Fruit fly (Drosophila melanogaster) whole organism, prepupa: ENCODE measurements around the gene CG43168.
A peak's percentile ranks its signal among the peaks of the same experiment; 100 is the strongest.

Source experiments
- CG10631 ChIP-seq: fragments of 200-800 bp; sonication (Bioruptor generic); optimal IDR thresholded peaks from 2 replicates; lab custom pipeline; 2016; ENCODE audit warnings: missing biosample characterization, missing genetic modification characterization
- CG10669 ChIP-seq: fragments of 200-800 bp; sonication (Bioruptor generic); optimal IDR thresholded peaks from 3 replicates; lab custom pipeline; 2018; ENCODE audit warnings: missing biosample characterization, mild to moderate bottlenecking, missing genetic modification characterization, moderate library complexity
- CG11902 ChIP-seq: fragments of 200-800 bp; sonication (Bioruptor generic); optimal IDR thresholded peaks from 3 replicates; lab custom pipeline; 2016; ENCODE audit warnings: missing biosample characterization, missing genetic modification characterization
- CG15336 ChIP-seq: fragments of 200-800 bp; sonication (Bioruptor generic); IDR thresholded peaks from 2 replicates; pipeline ENCODE4 v1.3.6; 2022; ENCODE audit warnings: missing biosample characterization, missing genetic modification characterization
- CG31627 ChIP-seq: fragments of 200-800 bp; sonication (Bioruptor generic); optimal IDR thresholded peaks from 3 replicates; lab custom pipeline; 2016; ENCODE audit warnings: missing biosample characterization, missing genetic modification characterization
- CG32006 ChIP-seq: fragments of 200-800 bp; sonication (Bioruptor generic); optimal IDR thresholded peaks from 3 replicates; lab custom pipeline; 2017; ENCODE audit warnings: missing biosample characterization, mild to moderate bottlenecking, missing genetic modification characterization
- CG34406 ChIP-seq: fragments of 200-800 bp; sonication (Bioruptor generic); optimal IDR thresholded peaks from 3 replicates; lab custom pipeline; 2016; ENCODE audit warnings: missing biosample characterization, missing genetic modification characterization
- CG4318 ChIP-seq: fragments of 200-800 bp; sonication (Bioruptor generic); optimal IDR thresholded peaks from 3 replicates; lab custom pipeline; 2017; ENCODE audit warnings: missing biosample characterization, mild to moderate bottlenecking, missing genetic modification characterization
- CG6276 ChIP-seq: fragments of 200-800 bp; sonication (Bioruptor generic); optimal IDR thresholded peaks from 2 replicates; lab custom pipeline; 2017; ENCODE audit warnings: missing biosample characterization, mild to moderate bottlenecking, missing genetic modification characterization
- CG6792 ChIP-seq: fragments of 200-800 bp; sonication (Bioruptor generic); optimal IDR thresholded peaks from 3 replicates; lab custom pipeline; 2016; ENCODE audit warnings: missing biosample characterization, missing genetic modification characterization
- CG6808 ChIP-seq: fragments of 200-800 bp; sonication (Bioruptor generic); optimal IDR thresholded peaks from 3 replicates; lab custom pipeline; 2017; ENCODE audit warnings: missing biosample characterization, missing genetic modification characterization, mild to moderate bottlenecking, moderate library complexity, missing genetic modification reagents
- CG7368 ChIP-seq: fragments of 200-800 bp; sonication (Bioruptor generic); optimal IDR thresholded peaks from 3 replicates; lab custom pipeline; 2016; ENCODE audit warnings: missing biosample characterization, missing genetic modification characterization
- CG8119 ChIP-seq: fragments of 200-800 bp; sonication (Bioruptor generic); IDR thresholded peaks from 3 replicates; pipeline ENCODE4 v1.3.6; 2022; ENCODE audit warnings: missing biosample characterization, missing genetic modification characterization
- CG8319 ChIP-seq: fragments of 200-800 bp; sonication (Bioruptor generic); optimal IDR thresholded peaks from 3 replicates; lab custom pipeline; 2016; ENCODE audit warnings: missing biosample characterization, missing genetic modification characterization
- CG8632 ChIP-seq: fragments of 200-800 bp; sonication (Bioruptor generic); optimal IDR thresholded peaks from 3 replicates; lab custom pipeline; 2016; ENCODE audit warnings: missing biosample characterization, missing genetic modification characterization
- CG9139 ChIP-seq: fragments of 200-800 bp; sonication (Bioruptor generic); optimal IDR thresholded peaks from 3 replicates; lab custom pipeline; 2017; ENCODE audit warnings: missing biosample characterization, mild to moderate bottlenecking, missing genetic modification characterization
- Eip78C ChIP-seq: fragments of 200-800 bp; sonication (Bioruptor generic); peaks from one replicate; lab custom pipeline; 2016; ENCODE audit warnings: missing biosample characterization, missing genetic modification characterization
- Ets21C ChIP-seq: fragments of 200-800 bp; sonication (Bioruptor generic); optimal IDR thresholded peaks from 3 replicates; lab custom pipeline; 2016; ENCODE audit warnings: missing biosample characterization, missing genetic modification characterization
- Ets96B ChIP-seq: fragments of 200-800 bp; optimal IDR thresholded peaks from 2 replicates; lab custom pipeline; 2019; ENCODE audit warnings: missing biosample characterization, mild to moderate bottlenecking, missing genetic modification characterization, moderate library complexity
- Gug ChIP-seq: fragments of 200-800 bp; sonication (Bioruptor generic); IDR thresholded peaks from 2 replicates; pipeline ENCODE4 v1.3.6; 2022; ENCODE audit warnings: missing biosample characterization, missing genetic modification characterization
- Hr39 ChIP-seq: fragments of 200-800 bp; sonication (Bioruptor generic); optimal IDR thresholded peaks from 2 replicates; lab custom pipeline; 2016; ENCODE audit warnings: missing biosample characterization, missing genetic modification characterization
- Hr4 ChIP-seq: fragments of 200-800 bp; sonication (Bioruptor generic); optimal IDR thresholded peaks from 3 replicates; lab custom pipeline; 2016; ENCODE audit warnings: missing biosample characterization, missing genetic modification characterization
- Lpt ChIP-seq: fragments of 200-800 bp; sonication (Bioruptor generic); optimal IDR thresholded peaks from 3 replicates; lab custom pipeline; 2016; ENCODE audit warnings: missing biosample characterization, missing genetic modification characterization
- Met ChIP-seq: fragments of 200-800 bp; sonication (Bioruptor generic); optimal IDR thresholded peaks from 3 replicates; lab custom pipeline; 2016; ENCODE audit warnings: missing biosample characterization, missing genetic modification characterization
- Smox ChIP-seq: fragments of 200-800 bp; sonication (Bioruptor generic); optimal IDR thresholded peaks from 3 replicates; lab custom pipeline; 2016; ENCODE audit warnings: missing biosample characterization, missing genetic modification characterization
- Sox14 ChIP-seq: fragments of 200-800 bp; sonication (Bioruptor generic); optimal IDR thresholded peaks from 3 replicates; lab custom pipeline; 2016; ENCODE audit warnings: missing biosample characterization, missing genetic modification characterization
- Sox15 ChIP-seq: fragments of 200-800 bp; sonication (Bioruptor generic); optimal IDR thresholded peaks from 3 replicates; lab custom pipeline; 2016; ENCODE audit warnings: missing biosample characterization, missing genetic modification characterization
- achi ChIP-seq: fragments of 200-800 bp; sonication (Bioruptor generic); optimal IDR thresholded peaks from 3 replicates; lab custom pipeline; 2016; ENCODE audit warnings: missing biosample characterization, missing genetic modification characterization
- acj6 ChIP-seq: fragments of 200-800 bp; sonication (Bioruptor generic); optimal IDR thresholded peaks from 3 replicates; lab custom pipeline; 2016; ENCODE audit warnings: missing biosample characterization, missing genetic modification characterization
- eg ChIP-seq: fragments of 200-800 bp; sonication (Bioruptor generic); IDR thresholded peaks from 3 replicates; pipeline ENCODE4 v1.3.6; 2022; ENCODE audit warnings: missing biosample characterization, missing genetic modification characterization
- esn ChIP-seq: fragments of 200-800 bp; sonication (Bioruptor generic); optimal IDR thresholded peaks from 2 replicates; lab custom pipeline; 2016; ENCODE audit warnings: missing biosample characterization, mild to moderate bottlenecking, missing genetic modification characterization, moderate library complexity
- fd59A ChIP-seq: fragments of 200-800 bp; sonication (Bioruptor generic); optimal IDR thresholded peaks from 2 replicates; lab custom pipeline; 2017; ENCODE audit warnings: missing biosample characterization, mild to moderate bottlenecking, missing genetic modification characterization, missing genetic modification reagents
- fd85E ChIP-seq: fragments of 200-800 bp; sonication (Bioruptor generic); optimal IDR thresholded peaks from 3 replicates; lab custom pipeline; 2016; ENCODE audit warnings: missing biosample characterization, missing genetic modification characterization
- fkh ChIP-seq: fragments of 200-800 bp; sonication (Bioruptor generic); optimal IDR thresholded peaks from 3 replicates; lab custom pipeline; 2017; ENCODE audit warnings: missing biosample characterization, mild to moderate bottlenecking, missing genetic modification characterization, moderate library complexity
- lz ChIP-seq: fragments of 200-800 bp; sonication (Bioruptor generic); optimal IDR thresholded peaks from 3 replicates; lab custom pipeline; 2016; ENCODE audit warnings: missing biosample characterization, missing genetic modification characterization
- pdm3 ChIP-seq: fragments of 200-800 bp; sonication (Bioruptor generic); optimal IDR thresholded peaks from 3 replicates; lab custom pipeline; 2016; ENCODE audit warnings: missing biosample characterization, missing genetic modification characterization
- spab ChIP-seq: fragments of 200-800 bp; sonication (Bioruptor generic); optimal IDR thresholded peaks from 2 replicates; lab custom pipeline; 2017; ENCODE audit warnings: missing biosample characterization, mild to moderate bottlenecking, missing genetic modification characterization, missing genetic modification reagents
- ss ChIP-seq, 2 experiments: fragments of 200-800 bp; sonication (Bioruptor generic); optimal IDR thresholded peaks; 2 replicates in 1 of 2; 3 replicates in 1 of 2; lab custom pipeline; 2017 to 2018; ENCODE audit warnings: mild to moderate bottlenecking in 2 of 2, missing biosample characterization in 2 of 2, missing genetic modification characterization in 2 of 2, moderate library complexity in 1 of 2
- svp ChIP-seq: fragments of 200-800 bp; sonication (Bioruptor generic); peaks from one replicate; lab custom pipeline; 2016; ENCODE audit warnings: missing biosample characterization, missing genetic modification characterization
- topi ChIP-seq: fragments of 200-800 bp; sonication (Bioruptor generic); optimal IDR thresholded peaks from 3 replicates; lab custom pipeline; 2016; ENCODE audit warnings: missing biosample characterization, missing genetic modification characterization

The CG43168 gene

dm6 chr3L:6315693-6316092 lies 40.1 kb downstream of the CG43168 start:
- TF ChIP-seq Lpt (no peak), CG7368 (GFP tag; lab: Kevin White, UChicago) (no peak), Ets96B (tag; lab: Kevin White, UChicago) (no peak), CG34406 (GFP tag; lab: Kevin White, UChicago) (peak; percentile 6), ss (GFP tag; optimal IDR thresholded peaks at IDR 0.05; lab: Kevin White, UChicago) (no peak), CG8319 (GFP tag; lab: Kevin White, UChicago) (no peak), lz (no peak), Hr4 (GFP tag; lab: Kevin White, UChicago) (no peak), achi (GFP tag; lab: Kevin White, UChicago) (peak; percentile 6), pdm3 (GFP tag; lab: Kevin White, UChicago) (no peak), Gug (GFP tag; lab: Robert Waterston, UW) (no peak), spab (GFP tag; lab: Kevin White, UChicago) (no peak), Hr39 (GFP tag; lab: Kevin White, UChicago) (no peak), esn (GFP tag; lab: Kevin White, UChicago) (peak; percentile 4), CG4318 (GFP tag; lab: Kevin White, UChicago) (no peak), Met (GFP tag; lab: Kevin White, UChicago) (peak; percentile 12), Sox15 (GFP tag; lab: Kevin White, UChicago) (no peak), Eip78C (GFP tag; lab: Kevin White, UChicago) (peak; percentile 50), CG32006 (no peak), acj6 (no peak), Sox14 (no peak), CG10669 (GFP tag; lab: Kevin White, UChicago) (no peak), Smox (GFP tag; lab: Kevin White, UChicago) (no peak), CG31627 (GFP tag; lab: Kevin White, UChicago) (no peak), CG8632 (GFP tag; lab: Kevin White, UChicago) (no peak), Ets21C (GFP tag; lab: Kevin White, UChicago) (no peak), fd85E (no peak), CG6276 (GFP tag; lab: Kevin White, UChicago) (no peak), svp (GFP tag; lab: Kevin White, UChicago) (peak; percentile 19), CG8119 (no peak; the same call in 2 of the 3 replicates), topi (no peak), CG6808 (GFP tag; lab: Kevin White, UChicago) (no peak), CG11902 (no peak), CG9139 (GFP tag; lab: Kevin White, UChicago) (no peak), fkh (GFP tag; lab: Kevin White, UChicago) (no peak)
- TF ChIP-seq, all 60 proteins: peak for 6

- TF ChIP-seq CG4318 (GFP tag; lab: Kevin White, UChicago) (peak; percentile 11), CG6276 (GFP tag; lab: Kevin White, UChicago) (peak; percentile 17), Eip78C (GFP tag; lab: Kevin White, UChicago) (peak; percentile 48), fd59A (GFP tag; lab: Kevin White, UChicago) (no peak), eg (GFP tag; lab: Robert Waterston, UW) (peak; percentile 61; the same call in 2 of the 3 replicates), CG8119 (peak; percentile 57; the same call in 2 of the 3 replicates), svp (GFP tag; lab: Kevin White, UChicago) (peak; percentile 24), CG10631 (peak; percentile 2), Hr4 (GFP tag; lab: Kevin White, UChicago) (no peak), CG15336 (GFP tag; lab: Robert Waterston, UW) (peak; percentile 43), CG32006 (peak; percentile 37), CG6792 (no peak)
- TF ChIP-seq, all 60 proteins: peak for 9
These were observed 41.9 kb downstream of the CG43168 start for dm6 chr3L:6317494-6317893.

- no peak for TF ChIP-seq CG11902
These were observed 44.7 kb downstream of the CG43168 start, which contains the start of gene Or65a for dm6 chr3L:6320311-6320710. TSS of gene Or65a (plus strand) at chr3L:6320611.
